Worm (Caenorhabditis elegans) whole organism, young adult: ENCODE measurements around the gene D1005.5.

Source experiments
- B0035.1 ChIP-seq: sonication (generic microtip); optimal IDR thresholded peaks from 2 replicates; lab custom pipeline; 2016; ENCODE audit warnings: missing genetic modification characterization, mild to moderate bottlenecking, missing compliant biosample characterization, missing genotype, missing genetic modification reagents
- F39B2.1 ChIP-seq: fragments of 200-800 bp; sonication (Bioruptor generic); IDR thresholded peaks from 2 replicates; pipeline ENCODE4 v1.3.6; 2022; ENCODE audit warnings: missing genetic modification reagents, missing genetic modification characterization, missing compliant biosample characterization
- F52B5.7 ChIP-seq: sonication (generic microtip); optimal IDR thresholded peaks from 2 replicates; lab custom pipeline; 2016; ENCODE audit warnings: mild to moderate bottlenecking, missing genetic modification characterization, missing compliant biosample characterization
- F57A8.1 ChIP-seq: fragments of 200-800 bp; sonication (Bioruptor generic); optimal IDR thresholded peaks from 2 replicates; lab custom pipeline; 2018; ENCODE audit warnings: mild to moderate bottlenecking, missing genetic modification characterization, moderate library complexity, missing compliant biosample characterization
- K11D2.4 ChIP-seq: fragments of 200-800 bp; sonication (Bioruptor generic); IDR thresholded peaks from 2 replicates; pipeline ENCODE4 v1.3.6; 2022; ENCODE audit warnings: missing genetic modification reagents, missing genetic modification characterization, missing compliant biosample characterization
- Y53G8AR.9 ChIP-seq: fragments of 200-800 bp; sonication (Bioruptor generic); conservative IDR thresholded peaks from 2 replicates; pipeline ENCODE4 v1.3.6; 2022; ENCODE audit warnings: missing genetic modification reagents, missing genetic modification characterization, missing compliant biosample characterization
- Y67H2A.10 ChIP-seq: fragments of 200-800 bp; sonication (Bioruptor generic); conservative IDR thresholded peaks from 2 replicates; pipeline ENCODE4 v1.3.6; 2022; ENCODE audit warnings: missing genetic modification reagents, missing genetic modification characterization, missing compliant biosample characterization
- aptf-2 ChIP-seq: fragments of 200-800 bp; sonication (Bioruptor generic); conservative IDR thresholded peaks from 2 replicates; pipeline ENCODE4 v1.3.6; 2022; ENCODE audit warnings: missing genetic modification reagents, missing genetic modification characterization, missing compliant biosample characterization
- aptf-3 ChIP-seq: fragments of 200-800 bp; sonication (Bioruptor generic); IDR thresholded peaks from 2 replicates; pipeline ENCODE4 v1.3.6; 2022; ENCODE audit warnings: missing genetic modification characterization, missing compliant biosample characterization
- athp-1 ChIP-seq: sonication (generic microtip); optimal IDR thresholded peaks from 2 replicates; lab custom pipeline; 2017; ENCODE audit warnings: mild to moderate bottlenecking, missing genetic modification characterization, missing compliant biosample characterization
- bed-2 ChIP-seq: fragments of 200-800 bp; sonication (Bioruptor generic); IDR thresholded peaks from 2 replicates; pipeline ENCODE4 v1.3.6; 2022; ENCODE audit warnings: missing genetic modification reagents, missing genetic modification characterization, missing compliant biosample characterization
- cebp-2 ChIP-seq: fragments of 200-800 bp; sonication (Bioruptor generic); IDR thresholded peaks from 2 replicates; pipeline ENCODE4 v1.3.6; 2022; ENCODE audit warnings: missing genetic modification characterization, missing compliant biosample characterization
- ceh-100 ChIP-seq: fragments of 200-800 bp; sonication (Bioruptor generic); IDR thresholded peaks from 2 replicates; pipeline ENCODE4 v1.3.6; 2022; ENCODE audit warnings: missing genetic modification reagents, missing genetic modification characterization, missing compliant biosample characterization
- ceh-40 ChIP-seq: fragments of 200-800 bp; sonication (Bioruptor generic); IDR thresholded peaks from 2 replicates; pipeline ENCODE4 v1.3.6; 2022; ENCODE audit warnings: missing genetic modification characterization, missing compliant biosample characterization
- dpl-1 ChIP-seq: fragments of 150-350 bp; optimal IDR thresholded peaks from 2 replicates; lab custom pipeline; 2014; ENCODE audit warnings: missing biosample characterization, missing genetic modification reagents, missing genetic modification characterization
- egrh-3 ChIP-seq: fragments of 200-800 bp; sonication (Bioruptor generic); IDR thresholded peaks from 2 replicates; pipeline ENCODE4 v1.3.6; 2022; ENCODE audit warnings: missing genetic modification reagents, missing genetic modification characterization, missing compliant biosample characterization
- ets-4 ChIP-seq: fragments of 200-800 bp; sonication (Bioruptor generic); optimal IDR thresholded peaks from 2 replicates; lab custom pipeline; 2018; ENCODE audit warnings: mild to moderate bottlenecking, missing genetic modification characterization, missing compliant biosample characterization
- hlh-12 ChIP-seq: sonication (generic microtip); optimal IDR thresholded peaks from 2 replicates; lab custom pipeline; 2016; ENCODE audit warnings: missing genetic modification characterization, missing compliant biosample characterization
- hrde-1 ChIP-seq: sonication (generic microtip); optimal IDR thresholded peaks from 2 replicates; lab custom pipeline; 2016; ENCODE audit warnings: missing genetic modification characterization, mild to moderate bottlenecking, missing compliant biosample characterization, moderate library complexity, missing genotype, missing genetic modification reagents, borderline replicate concordance
- let-607 ChIP-seq, 2 experiments: fragments of 200-800 bp in 1 of 2; sonication (Bioruptor generic) in 1 of 2; sonication (generic microtip) in 1 of 2; optimal IDR thresholded peaks; 2 replicates each; lab custom pipeline; 2016 to 2018; ENCODE audit warnings: mild to moderate bottlenecking in 2 of 2, missing compliant biosample characterization in 2 of 2, missing genetic modification characterization in 2 of 2, moderate library complexity in 2 of 2, missing genotype in 1 of 2
- lin-35 ChIP-seq, 3 experiments: fragments of 150-350 bp in 2 of 3; sonication (generic microtip) in 1 of 3; optimal IDR thresholded peaks; 2 replicates each; lab custom pipeline; 2014 to 2018; ENCODE audit warnings: missing biosample characterization in 3 of 3, missing genetic modification characterization in 3 of 3, missing genetic modification reagents in 3 of 3
- lin-40 ChIP-seq: sonication (generic microtip); optimal IDR thresholded peaks from 2 replicates; lab custom pipeline; 2016; ENCODE audit warnings: missing genetic modification characterization, mild to moderate bottlenecking, missing compliant biosample characterization, missing genotype, missing genetic modification reagents
- madf-10 ChIP-seq: sonication (generic microtip); optimal IDR thresholded peaks from 2 replicates; lab custom pipeline; 2016; ENCODE audit warnings: mild to moderate bottlenecking, missing genetic modification characterization, missing compliant biosample characterization
- nhr-27 ChIP-seq: fragments of 200-800 bp; sonication (Bioruptor generic); optimal IDR thresholded peaks from 2 replicates; lab custom pipeline; 2018; ENCODE audit warnings: mild to moderate bottlenecking, missing genetic modification characterization, moderate library complexity, missing compliant biosample characterization
- nhr-90 ChIP-seq: sonication (generic microtip); optimal IDR thresholded peaks from 2 replicates; lab custom pipeline; 2016; ENCODE audit warnings: missing genotype, mild to moderate bottlenecking, missing genetic modification characterization, missing compliant biosample characterization
- pha-4 ChIP-seq: fragments of 150-350 bp; sonication (generic microtip); optimal IDR thresholded peaks from 2 replicates; lab custom pipeline; 2014; ENCODE audit warnings: missing biosample characterization, missing genetic modification reagents, missing genetic modification characterization
- snpc-1.3 ChIP-seq: sonication (generic microtip); optimal IDR thresholded peaks from 2 replicates; lab custom pipeline; 2017; ENCODE audit warnings: missing genetic modification characterization, mild to moderate bottlenecking, missing compliant biosample characterization, antibody characterized with exemption, moderate library complexity, missing genotype, missing genetic modification reagents; ENCODE audit not compliant: insufficient read depth
- tlf-1 ChIP-seq: fragments of 200-800 bp; sonication (Bioruptor generic); optimal IDR thresholded peaks from 2 replicates; lab custom pipeline; 2018; ENCODE audit warnings: mild to moderate bottlenecking, missing genetic modification characterization, missing compliant biosample characterization
- xnd-1 ChIP-seq: sonication (generic microtip); optimal IDR thresholded peaks from 2 replicates; lab custom pipeline; 2016; ENCODE audit warnings: missing genotype, missing genetic modification reagents, missing genetic modification characterization, missing compliant biosample characterization
- zfh-2 ChIP-seq: fragments of 200-800 bp; sonication (Bioruptor generic); conservative IDR thresholded peaks from 2 replicates; pipeline ENCODE4 v1.3.6; 2022; ENCODE audit warnings: missing genetic modification reagents, missing genetic modification characterization, missing compliant biosample characterization
- ztf-28 ChIP-seq: fragments of 200-800 bp; sonication (Bioruptor generic); IDR thresholded peaks from 2 replicates; pipeline ENCODE4 v1.3.6; 2022; ENCODE audit warnings: missing genetic modification reagents, missing genetic modification characterization, missing compliant biosample characterization
- ztf-3 ChIP-seq: fragments of 200-800 bp; sonication (Bioruptor generic); optimal IDR thresholded peaks from 2 replicates; lab custom pipeline; 2018; ENCODE audit warnings: mild to moderate bottlenecking, missing genetic modification characterization, missing compliant biosample characterization

Gene D1005.5

DNA sequence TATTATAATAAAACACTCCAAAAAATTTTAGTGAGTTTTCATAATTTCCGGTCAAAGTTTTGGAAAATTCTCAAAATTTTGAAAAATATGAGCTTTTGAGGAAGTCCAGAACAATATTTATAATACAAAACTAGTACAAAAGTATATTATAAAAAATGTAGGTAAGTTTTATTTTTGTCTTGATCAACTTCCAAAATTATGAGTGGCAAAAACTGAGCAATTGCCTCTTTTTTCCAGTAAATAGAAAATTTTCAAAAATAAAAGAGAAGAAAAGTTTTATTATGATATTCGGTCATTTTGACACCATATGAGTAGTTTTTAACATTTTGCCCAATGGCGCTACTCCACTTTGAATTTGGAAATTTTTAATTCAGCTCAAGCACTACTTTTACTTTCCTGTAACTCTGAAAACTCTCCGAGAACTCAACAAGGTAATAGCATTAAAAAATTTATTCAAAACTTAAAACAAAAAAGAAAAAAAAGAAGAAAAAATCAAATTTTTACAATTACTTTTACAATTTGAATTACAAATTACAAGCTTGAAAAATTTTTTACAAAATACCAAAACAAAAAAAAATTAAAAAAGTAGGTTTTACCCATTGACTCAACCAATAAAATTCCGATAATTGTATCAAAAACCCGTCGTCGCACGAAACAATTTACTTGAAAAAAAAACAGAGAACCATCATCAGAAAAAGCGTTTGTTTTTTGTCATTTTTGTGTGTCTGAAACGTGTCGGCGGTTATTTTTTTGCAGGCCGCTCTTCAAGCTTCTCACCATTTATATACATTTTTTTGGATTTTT, 31.1 kb upstream of the D1005.5 start (continued):
- TF ChIP-seq Y53G8AR.9 (GFP tag; lab: Robert Waterston, UW) (peak; percentile 94), dpl-1 (GFP tag; lab: Kevin White, UChicago) (no peak), ztf-3 (GFP tag; lab: Kevin White, UChicago) (peak; percentile 80), nhr-27 (tag; lab: Kevin White, UChicago) (no peak), ets-4 (no peak), bed-2 (GFP tag; lab: Robert Waterston, UW) (no peak), aptf-3 (GFP tag; lab: Robert Waterston, UW) (0 out of 2 replicates have a peak, but pooled peaks have one; percentile 38), pha-4 (tag; lab: Kevin White, UChicago) (no peak), lin-35 (GFP tag; optimal IDR thresholded peaks at IDR 0.05; lab: Kevin White, UChicago) (peak in 1 of 3 experiments; percentile 30), hrde-1 (tag; lab: Kevin White, UChicago) (no peak), let-607 (tag; optimal IDR thresholded peaks at IDR 0.05; lab: Kevin White, UChicago) (peak in 1 of 2 experiments; percentile 42), lin-40 (tag; lab: Kevin White, UChicago) (no peak), aptf-2 (peak; percentile 85), F57A8.1 (GFP tag; lab: Kevin White, UChicago) (peak; percentile 51), cebp-2 (0 out of 2 replicates have a peak, but pooled peaks have one; percentile 45), F39B2.1 (GFP tag; lab: Robert Waterston, UW) (no peak), K11D2.4 (peak; percentile 85), nhr-90 (tag; lab: Kevin White, UChicago) (no peak)

DNA sequence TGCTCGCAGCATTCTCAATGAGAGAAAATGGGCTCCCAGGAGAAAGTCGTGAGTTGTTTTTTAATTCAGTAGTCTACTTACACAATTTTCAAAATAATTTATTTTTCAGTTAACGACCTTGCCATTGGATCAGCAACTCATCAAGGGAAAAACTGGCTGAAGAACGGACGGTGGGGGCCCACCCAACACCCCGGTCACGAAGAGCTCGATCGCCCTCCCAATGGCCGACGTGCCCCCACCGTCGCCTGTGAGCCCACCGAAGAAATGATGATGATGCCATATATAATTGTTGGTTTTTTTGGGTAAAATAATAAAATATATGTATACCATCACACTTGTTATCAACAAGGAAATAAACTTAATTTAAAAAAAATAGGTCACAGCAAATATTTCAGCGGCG, 30.1 kb upstream of the D1005.5 start:
- peak; percentile 86 for TF ChIP-seq zfh-2 (GFP tag; lab: Robert Waterston, UW)
- 0 out of 2 replicates have a peak, but pooled peaks have one; percentile 11 for TF ChIP-seq ceh-40 (GFP tag; lab: Robert Waterston, UW)
- peak; percentile 37; the same call in 1 of the 2 replicates for TF ChIP-seq egrh-3 (GFP tag; lab: Robert Waterston, UW)
- no peak for TF ChIP-seq ztf-28 (GFP tag; lab: Robert Waterston, UW)

DNA sequence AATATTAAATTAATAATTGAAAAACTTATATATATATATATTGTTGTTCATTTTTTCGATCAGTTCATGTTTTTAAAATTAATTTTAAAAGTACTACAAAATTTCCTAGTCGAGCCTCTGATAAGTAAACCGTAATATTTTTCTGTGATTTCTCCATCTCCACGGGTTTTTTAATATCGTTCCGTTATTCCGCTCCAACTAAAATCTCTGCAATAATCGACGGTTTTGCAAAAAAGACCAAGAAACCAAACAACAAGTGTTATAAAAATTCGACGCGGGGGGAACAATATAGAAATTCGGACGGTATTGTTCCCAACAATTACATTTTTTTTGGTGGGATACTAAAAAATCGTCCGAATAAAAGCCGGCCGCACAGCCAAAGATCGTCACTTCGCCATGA, 29.7 kb upstream of the D1005.5 start, which contains the start of gene F09E10.1:
Gene F09E10.1 (plus strand): TSS at position 301 of the 400 bp plus-strand sequence.
- TF ChIP-seq B0035.1 (no peak), madf-10 (tag; lab: Kevin White, UChicago) (no peak), snpc-1.3 (tag; lab: Kevin White, UChicago) (no peak), ceh-100 (GFP tag; lab: Robert Waterston, UW) (no peak), ets-4 (no peak), athp-1 (tag; lab: Kevin White, UChicago) (no peak), K11D2.4 (no peak), Y67H2A.10 (GFP tag; lab: Robert Waterston, UW) (no peak), hlh-12 (tag; lab: Kevin White, UChicago) (no peak), xnd-1 (tag; lab: Kevin White, UChicago) (no peak), zfh-2 (GFP tag; lab: Robert Waterston, UW) (no peak), tlf-1 (no peak), F52B5.7 (tag; lab: Kevin White, UChicago) (no peak)
